Worm (Caenorhabditis elegans) whole organism, L4 larva: ENCODE results near the gene F43C11.10.

Source experiments
- F10B5.3 ChIP-seq: sonication (generic microtip); optimal IDR thresholded peaks from 2 replicates; lab custom pipeline; 2016; ENCODE audit warnings: mild to moderate bottlenecking, missing genetic modification characterization, missing compliant biosample characterization
- F26F4.8 ChIP-seq: fragments of 200-800 bp; sonication (Bioruptor generic); conservative IDR thresholded peaks from 2 replicates; pipeline ENCODE4 v1.3.6; 2022; ENCODE audit warnings: missing genetic modification characterization, missing compliant biosample characterization
- T20F7.1 ChIP-seq: fragments of 200-800 bp; sonication (Bioruptor generic); optimal IDR thresholded peaks from 2 replicates; lab custom pipeline; 2018; ENCODE audit warnings: mild to moderate bottlenecking, missing genetic modification characterization, missing compliant biosample characterization
- Y105C5A.15 ChIP-seq: fragments of 200-800 bp; sonication (Bioruptor generic); IDR thresholded peaks from 2 replicates; pipeline ENCODE4 v1.3.6; 2022; ENCODE audit warnings: missing genetic modification characterization, missing compliant biosample characterization
- Y75B8A.6 ChIP-seq: fragments of 200-800 bp; sonication (Bioruptor generic); IDR thresholded peaks from 2 replicates; pipeline ENCODE4 v1.3.6; 2022; ENCODE audit warnings: missing genetic modification reagents, missing genetic modification characterization, missing compliant biosample characterization
- ZK337.2 ChIP-seq: fragments of 200-800 bp; sonication (Bioruptor generic); IDR thresholded peaks from 2 replicates; pipeline ENCODE4 v1.3.6; 2022; ENCODE audit warnings: missing genetic modification reagents, missing genetic modification characterization, missing compliant biosample characterization
- aha-1 ChIP-seq: fragments of 150-350 bp; peaks from one replicate; lab custom pipeline; 2014; ENCODE audit warnings: missing biosample characterization, missing genetic modification characterization
- ama-1 ChIP-seq: fragments of 150-350 bp; optimal IDR thresholded peaks from 2 replicates; lab custom pipeline; 2014; ENCODE audit warnings: inconsistent platforms, mixed read lengths
- ceh-44 ChIP-seq: fragments of 200-800 bp; sonication (Bioruptor generic); IDR thresholded peaks from 2 replicates; pipeline ENCODE4 v1.3.6; 2022; ENCODE audit warnings: missing genetic modification reagents, missing genetic modification characterization, missing compliant biosample characterization
- ctbp-1 ChIP-seq: fragments of 200-800 bp; sonication (Bioruptor generic); IDR thresholded peaks from 2 replicates; pipeline ENCODE4 v1.3.6; 2022; ENCODE audit warnings: missing genetic modification reagents, missing genetic modification characterization, missing compliant biosample characterization
- daf-12 ChIP-seq: fragments of 150-350 bp; optimal IDR thresholded peaks from 2 replicates; lab custom pipeline; 2014; ENCODE audit warnings: missing biosample characterization, missing genetic modification reagents, missing genetic modification characterization
- daf-16 ChIP-seq, 3 experiments: sonication (generic microtip); optimal IDR thresholded peaks; 2 replicates each; lab custom pipeline; 2016 to 2017; ENCODE audit warnings: missing genetic modification characterization in 3 of 3, missing genetic modification reagents in 3 of 3, mild to moderate bottlenecking in 2 of 3, missing compliant biosample characterization in 2 of 3, missing biosample characterization in 1 of 3, moderate library complexity in 1 of 3
- dmd-6 ChIP-seq: fragments of 200-800 bp; sonication (Bioruptor generic); IDR thresholded peaks from 2 replicates; pipeline ENCODE4 v1.3.6; 2022; ENCODE audit warnings: missing genetic modification reagents, missing genetic modification characterization, missing compliant biosample characterization
- dmd-8 ChIP-seq: fragments of 200-800 bp; sonication (Bioruptor generic); IDR thresholded peaks from 2 replicates; pipeline ENCODE4 v1.3.6; 2022; ENCODE audit warnings: missing genetic modification characterization, missing compliant biosample characterization
- dmd-9 ChIP-seq: fragments of 200-800 bp; sonication (Bioruptor generic); IDR thresholded peaks from 2 replicates; pipeline ENCODE4 v1.3.6; 2022; ENCODE audit warnings: missing genetic modification reagents, missing genetic modification characterization, missing compliant biosample characterization
- dpl-1 ChIP-seq: fragments of 150-350 bp; optimal IDR thresholded peaks from 2 replicates; lab custom pipeline; 2014; ENCODE audit warnings: missing biosample characterization, missing genetic modification reagents, missing genetic modification characterization
- dve-1 ChIP-seq: sonication (generic microtip); optimal IDR thresholded peaks from 2 replicates; lab custom pipeline; 2017; ENCODE audit warnings: antibody characterized with exemption, mild to moderate bottlenecking, missing genetic modification characterization, missing compliant biosample characterization; ENCODE audit not compliant: insufficient read depth
- egl-27 ChIP-seq: sonication (generic microtip); optimal IDR thresholded peaks from 3 replicates; lab custom pipeline; 2017; ENCODE audit warnings: missing biosample characterization, missing genetic modification reagents, missing genetic modification characterization
- egl-43 ChIP-seq: fragments of 200-800 bp; sonication (Bioruptor generic); IDR thresholded peaks from 2 replicates; pipeline ENCODE4 v1.3.6; 2022; ENCODE audit warnings: missing genetic modification reagents, missing genetic modification characterization, missing compliant biosample characterization
- fos-1 ChIP-seq: fragments of 150-350 bp; optimal IDR thresholded peaks from 2 replicates; lab custom pipeline; 2014; ENCODE audit warnings: missing biosample characterization, missing genetic modification characterization
- lin-15B ChIP-seq: fragments of 150-350 bp; sonication (generic microtip); optimal IDR thresholded peaks from 3 replicates; lab custom pipeline; 2014; ENCODE audit warnings: missing biosample characterization, missing genetic modification characterization
- lir-3 ChIP-seq: sonication (generic microtip); optimal IDR thresholded peaks from 2 replicates; lab custom pipeline; 2016; ENCODE audit warnings: mild to moderate bottlenecking, missing genetic modification characterization, missing compliant biosample characterization
- mxl-3 ChIP-seq: fragments of 200-800 bp; sonication (Bioruptor generic); optimal IDR thresholded peaks from 2 replicates; lab custom pipeline; 2018; ENCODE audit warnings: mild to moderate bottlenecking, missing genetic modification characterization, missing compliant biosample characterization
- nhr-237 ChIP-seq: sonication (generic microtip); optimal IDR thresholded peaks from 2 replicates; lab custom pipeline; 2017; ENCODE audit warnings: missing biosample characterization, missing genetic modification characterization
- nhr-28 ChIP-seq: fragments of 150-350 bp; optimal IDR thresholded peaks from 2 replicates; lab custom pipeline; 2014; ENCODE audit warnings: missing biosample characterization, missing genetic modification characterization
- nhr-6 ChIP-seq: fragments of 150-350 bp; optimal IDR thresholded peaks from 2 replicates; lab custom pipeline; 2014; ENCODE audit warnings: missing biosample characterization, missing genetic modification characterization
- nhr-77 ChIP-seq: fragments of 150-350 bp; optimal IDR thresholded peaks from 2 replicates; lab custom pipeline; 2014; ENCODE audit warnings: missing biosample characterization, missing genetic modification characterization
- pha-4 ChIP-seq, 2 experiments: fragments of 150-350 bp in 1 of 2; fragments of 200-800 bp in 1 of 2; sonication (Bioruptor generic) in 1 of 2; IDR thresholded peaks in 1 of 2; optimal IDR thresholded peaks in 1 of 2; 2 replicates each; pipeline versions ENCODE4 v1.3.6 to Lab custom; 2014 to 2022; ENCODE audit warnings: missing genetic modification characterization in 2 of 2, missing genetic modification reagents in 2 of 2, missing biosample characterization in 1 of 2, missing compliant biosample characterization in 1 of 2
- php-3 ChIP-seq: fragments of 200-800 bp; sonication (Bioruptor generic); IDR thresholded peaks from 2 replicates; pipeline ENCODE4 v1.3.6; 2022; ENCODE audit warnings: missing genetic modification reagents, missing genetic modification characterization, missing compliant biosample characterization
- pqm-1 ChIP-seq: sonication (generic microtip); optimal IDR thresholded peaks from 2 replicates; lab custom pipeline; 2017; ENCODE audit warnings: missing biosample characterization, missing genetic modification characterization
- saeg-2 ChIP-seq: fragments of 200-800 bp; sonication (Bioruptor generic); IDR thresholded peaks from 2 replicates; pipeline ENCODE4 v1.3.6; 2022; ENCODE audit warnings: missing genetic modification reagents, missing genetic modification characterization, missing compliant biosample characterization
- set-16 ChIP-seq: fragments of 200-800 bp; sonication (Bioruptor generic); IDR thresholded peaks from 2 replicates; pipeline ENCODE4 v1.3.6; 2022; ENCODE audit warnings: missing genetic modification reagents, missing genetic modification characterization, missing compliant biosample characterization
- skn-1 ChIP-seq: fragments of 150-350 bp; optimal IDR thresholded peaks from 2 replicates; lab custom pipeline; 2014; ENCODE audit warnings: missing biosample characterization, missing genetic modification characterization
- snpc-1.2 ChIP-seq: fragments of 200-800 bp; sonication (Bioruptor generic); IDR thresholded peaks from 2 replicates; pipeline ENCODE4 v1.3.6; 2022; ENCODE audit warnings: missing genetic modification reagents, missing genetic modification characterization, missing compliant biosample characterization
- snpc-4 ChIP-seq: fragments of 150-350 bp; optimal IDR thresholded peaks from 2 replicates; lab custom pipeline; 2014; ENCODE audit warnings: missing biosample characterization, missing genetic modification characterization
- tag-97 ChIP-seq: fragments of 200-800 bp; sonication (Bioruptor generic); IDR thresholded peaks from 2 replicates; pipeline ENCODE4 v1.3.6; 2022; ENCODE audit warnings: missing genetic modification characterization, missing compliant biosample characterization
- unc-39 ChIP-seq: sonication (generic microtip); optimal IDR thresholded peaks from 2 replicates; lab custom pipeline; 2017; ENCODE audit warnings: missing biosample characterization, missing genetic modification characterization
- unc-62 ChIP-seq, 3 experiments: fragments of 150-350 bp in 1 of 3; sonication (generic microtip); optimal IDR thresholded peaks in 2 of 3; peaks in 1 of 3; 1 replicate in 1 of 3; 2 replicates in 2 of 3; lab custom pipeline; 2014 to 2017; ENCODE audit warnings: missing biosample characterization in 3 of 3, missing genetic modification characterization in 3 of 3, missing genetic modification reagents in 3 of 3, missing genotype in 1 of 3
- vab-7 ChIP-seq: fragments of 200-800 bp; sonication (Bioruptor generic); IDR thresholded peaks from 2 replicates; pipeline ENCODE4 v1.3.6; 2022; ENCODE audit warnings: missing genetic modification reagents, missing genetic modification characterization, missing compliant biosample characterization
- zag-1 ChIP-seq: fragments of 150-350 bp; optimal IDR thresholded peaks from 2 replicates; lab custom pipeline; 2014; ENCODE audit warnings: missing biosample characterization, missing genetic modification characterization
- zip-11 ChIP-seq: fragments of 200-800 bp; sonication (Bioruptor generic); IDR thresholded peaks from 2 replicates; pipeline ENCODE4 v1.3.6; 2022; ENCODE audit warnings: missing genetic modification characterization, missing compliant biosample characterization

The F43C11.10 gene

ce11 chrII:2317883-2318357 is 34.5 kb downstream of the F43C11.10 start, which contains the start of the genes ZK1240.5 and ZK1240.9:
Gene ZK1240.5, minus strand, starts transcription at chrII:2317933.
Gene ZK1240.9, plus strand, starts transcription at chrII:2318189.
- TF ChIP-seq dmd-6 (GFP tag; lab: Robert Waterston, UW) = 0 out of 2 replicates have a peak, but pooled peaks have one; percentile 14
- no peak for TF ChIP-seq skn-1
- TF ChIP-seq ama-1 = no peak
- no peak for TF ChIP-seq F26F4.8 (GFP tag; lab: Robert Waterston, UW)
- TF ChIP-seq pqm-1 (tag; lab: Kevin White, UChicago) = peak; percentile 76
- no peak for TF ChIP-seq Y105C5A.15
- no peak for TF ChIP-seq lir-3
- no peak for TF ChIP-seq vab-7
- no peak for TF ChIP-seq saeg-2 (GFP tag; lab: Robert Waterston, UW)
- TF ChIP-seq zag-1 = no peak
- no peak for TF ChIP-seq nhr-237 (tag; lab: Kevin White, UChicago)
- TF ChIP-seq aha-1 (tag; lab: Kevin White, UChicago) = peak; percentile 22
- TF ChIP-seq dve-1 (tag; lab: Kevin White, UChicago) = no peak
- no peak for TF ChIP-seq dmd-9 (GFP tag; lab: Robert Waterston, UW)
- TF ChIP-seq dmd-8 = no peak
- peak; percentile 9; the same call in 1 of the 2 replicates for TF ChIP-seq php-3
- TF ChIP-seq ctbp-1 (GFP tag; lab: Robert Waterston, UW) = no peak
- no peak for TF ChIP-seq Y75B8A.6 (GFP tag; lab: Robert Waterston, UW)
- no peak for TF ChIP-seq nhr-6 (tag; lab: Kevin White, UChicago)
- no peak for TF ChIP-seq daf-12
- TF ChIP-seq nhr-77 (tag; lab: Kevin White, UChicago) = no peak
- TF ChIP-seq egl-27 (tag; lab: Kevin White, UChicago) = no peak
- TF ChIP-seq nhr-28 (tag; lab: Kevin White, UChicago) = peak; percentile 26
- no peak for TF ChIP-seq T20F7.1 (GFP tag; lab: Kevin White, UChicago)
- TF ChIP-seq zip-11 (GFP tag; lab: Robert Waterston, UW) = no peak
- no peak for TF ChIP-seq ceh-44
- no peak for TF ChIP-seq lin-15B (tag; lab: Kevin White, UChicago)
- TF ChIP-seq dpl-1 = no peak
- TF ChIP-seq unc-62 (GFP tag; optimal IDR thresholded peaks at IDR 0.05 in 1 of 2; lab: Kevin White, UChicago) = peak in 1 of 2 experiments; percentile 72
- no peak for TF ChIP-seq unc-62 (tag; optimal IDR thresholded peaks at IDR 0.05; lab: Kevin White, UChicago)
- no peak for TF ChIP-seq snpc-1.2
- TF ChIP-seq, all 104 proteins: peak for 6

- TF ChIP-seq lir-3 = no peak
- no peak for TF ChIP-seq T20F7.1 (GFP tag; lab: Kevin White, UChicago)
- no peak for TF ChIP-seq egl-43 (GFP tag; lab: Robert Waterston, UW)
- TF ChIP-seq snpc-4 = no peak
- no peak for TF ChIP-seq dmd-8
- TF ChIP-seq ZK337.2 = no peak
- no peak for TF ChIP-seq set-16 (GFP tag; lab: Robert Waterston, UW)
- TF ChIP-seq mxl-3 (GFP tag; lab: Kevin White, UChicago) = no peak
- no peak for TF ChIP-seq fos-1 (tag; lab: Kevin White, UChicago)
- no peak for TF ChIP-seq dmd-9 (GFP tag; lab: Robert Waterston, UW)
- TF ChIP-seq nhr-77 (tag; lab: Kevin White, UChicago) = no peak
- TF ChIP-seq F26F4.8 (GFP tag; lab: Robert Waterston, UW) = no peak
- no peak for TF ChIP-seq skn-1
- TF ChIP-seq pha-4 (GFP tag; IDR thresholded peaks at IDR 0.05; lab: Robert Waterston, UW) = no peak
- no peak for TF ChIP-seq pha-4 (tag; optimal IDR thresholded peaks at IDR 0.05; lab: Kevin White, UChicago)
- no peak for TF ChIP-seq F10B5.3
- no peak for TF ChIP-seq daf-16 (GFP tag; optimal IDR thresholded peaks at IDR 0.05; lab: Kevin White, UChicago)
- no peak for TF ChIP-seq daf-16 (tag; optimal IDR thresholded peaks at IDR 0.05; lab: Kevin White, UChicago)
- no peak for TF ChIP-seq unc-39
- no peak for TF ChIP-seq tag-97 (GFP tag; lab: Robert Waterston, UW)
These were observed 39.7 kb downstream of the F43C11.10 start, which contains the start of the genes trim-21 and B0281.1 for ce11 chrII:2312747-2313146. Gene trim-21, minus strand, starts transcription at chrII:2312847. Gene B0281.1, plus strand, starts transcription at chrII:2313067.
